Worm (Caenorhabditis elegans): ENCODE results near the gene acl-9.

DNA sequence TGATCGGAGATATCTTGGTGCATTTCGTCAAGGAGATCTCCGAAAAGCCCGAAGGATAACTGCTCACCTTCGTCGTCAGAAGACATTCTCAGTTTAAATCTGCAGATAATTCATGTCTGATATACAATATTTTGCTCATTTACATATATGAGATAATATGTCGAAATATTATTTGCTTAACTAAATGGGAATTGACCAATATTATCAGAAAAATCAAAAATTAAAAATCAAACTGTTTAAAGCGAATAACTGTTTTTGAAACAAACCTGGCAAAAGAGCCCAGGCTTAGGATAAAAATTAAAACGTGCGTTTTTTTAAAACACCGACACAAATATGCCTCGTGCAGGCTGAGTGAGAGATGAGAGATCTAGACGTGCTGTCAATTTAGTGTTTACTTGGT is 11.4 kb upstream of the acl-9 start, which contains the start of gene T05H4.15:
- no peak for TF ChIP-seq nfya-1 (tag; optimal IDR thresholded peaks at IDR 0.05)
- no peak for TF ChIP-seq fkh-10 (GFP tag; optimal IDR thresholded peaks at IDR 0.05)
- TF ChIP-seq hlh-30 (tag; optimal IDR thresholded peaks at IDR 0.05; ENCODE audit: insufficient read depth) = no peak
- no peak for TF ChIP-seq ahr-1 (tag; optimal IDR thresholded peaks at IDR 0.05)
- no peak for TF ChIP-seq mec-3 (tag; optimal IDR thresholded peaks at IDR 0.05; ENCODE audit: borderline replicate concordance)
- no peak for TF ChIP-seq pha-4 (tag; optimal IDR thresholded peaks at IDR 0.05)
- TF ChIP-seq ceh-2 (tag; optimal IDR thresholded peaks at IDR 0.05) = no peak
- no peak for TF ChIP-seq hlh-15 (tag; optimal IDR thresholded peaks at IDR 0.05)
- TF ChIP-seq ama-1 (optimal IDR thresholded peaks at IDR 0.05) = no peak
- TF ChIP-seq syd-9 (tag; optimal IDR thresholded peaks at IDR 0.05) = no peak
- no peak for TF ChIP-seq nhr-11 (tag; optimal IDR thresholded peaks at IDR 0.05)
